Fruit fly (Drosophila melanogaster) S2 (cell line): ENCODE results near the gene Pgam5.

Source experiments
- CG8478 ChIP-seq: fragments of >200 bp; optimal IDR thresholded peaks from 2 replicates; lab custom pipeline; 2018
- CTCF ChIP-seq, 2 experiments: fragments of >200 bp; optimal IDR thresholded peaks; 2 replicates each; lab custom pipeline; 2018

DNA sequence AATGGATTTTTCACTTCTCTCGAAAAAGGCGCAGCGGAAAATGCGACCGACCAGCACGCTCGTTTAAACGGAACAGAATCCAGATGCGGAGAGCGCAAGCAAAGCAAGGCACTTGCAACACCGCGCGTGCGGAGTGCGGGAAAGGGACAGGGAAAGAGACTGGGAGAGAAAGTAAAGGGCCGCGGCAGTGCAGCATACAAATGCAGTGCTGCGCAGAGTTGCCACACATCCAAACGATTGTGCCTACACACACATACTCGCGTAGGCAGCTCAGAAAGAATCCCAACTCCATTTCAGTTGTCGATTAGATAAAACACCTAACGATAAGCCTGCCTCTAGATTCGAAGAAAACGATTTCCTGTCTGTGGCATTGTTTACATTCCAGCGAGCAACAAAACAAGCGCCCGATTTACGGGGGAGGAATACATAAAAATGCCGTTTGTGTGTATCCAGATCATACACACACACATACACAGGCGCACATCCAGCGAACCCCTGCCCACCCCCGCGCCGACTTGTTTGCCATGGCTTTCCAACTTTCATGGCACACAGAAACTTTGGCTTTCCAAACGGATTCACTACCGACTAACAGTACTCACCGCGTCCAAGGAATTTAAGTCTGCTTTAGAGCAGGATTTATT is 26.2 kb upstream of the Pgam5 start:
- TF ChIP-seq CG8478: no peak
- TF ChIP-seq CTCF (optimal IDR thresholded peaks at IDR 0.05; lab: Kevin White, UChicago): no peak
